Fruit fly (Drosophila melanogaster) whole organism, embryonic: ENCODE results near the gene Mrp5.

Experiments used
- CG10267 ChIP-seq: fragments of 200-800 bp; sonication (Bioruptor generic); optimal IDR thresholded peaks from 2 replicates; lab custom pipeline; 2018; ENCODE audit warnings: missing biosample characterization, mild to moderate bottlenecking, missing genetic modification characterization, moderate library complexity
- CG10431 ChIP-seq: fragments of 200-800 bp; sonication (Bioruptor generic); optimal IDR thresholded peaks from 3 replicates; lab custom pipeline; 2018; ENCODE audit warnings: missing biosample characterization, mild to moderate bottlenecking, missing genetic modification characterization
- CG11696 ChIP-seq: fragments of 200-800 bp; sonication (Bioruptor generic); IDR thresholded peaks from 2 replicates; pipeline ENCODE4 v1.3.6; 2022; ENCODE audit warnings: missing biosample characterization, missing genetic modification characterization
- CG14014 ChIP-seq: fragments of 200-800 bp; sonication (Bioruptor generic); IDR thresholded peaks from 2 replicates; pipeline ENCODE4 v1.3.6; 2022; ENCODE audit warnings: missing biosample characterization, missing genetic modification characterization
- CG15269 ChIP-seq: fragments of 200-800 bp; sonication (Bioruptor generic); optimal IDR thresholded peaks from 2 replicates; lab custom pipeline; 2018; ENCODE audit warnings: missing biosample characterization, mild to moderate bottlenecking, missing genetic modification characterization, moderate library complexity
- CG2129 ChIP-seq: fragments of 200-800 bp; sonication (Bioruptor generic); IDR thresholded peaks from 2 replicates; pipeline ENCODE4 v1.3.6; 2022; ENCODE audit warnings: missing biosample characterization, missing genetic modification characterization; ENCODE audit not compliant: partially characterized antibody
- CG32532 ChIP-seq: fragments of 200-800 bp; sonication (Bioruptor generic); IDR thresholded peaks from 2 replicates; pipeline ENCODE4 v1.3.6; 2022; ENCODE audit warnings: missing biosample characterization, missing genetic modification characterization
- CG33213 ChIP-seq: fragments of 200-800 bp; sonication (Bioruptor generic); optimal IDR thresholded peaks from 3 replicates; lab custom pipeline; 2016; ENCODE audit warnings: missing biosample characterization, missing genetic modification characterization
- CG4424 ChIP-seq: fragments of 200-800 bp; sonication (Bioruptor generic); optimal IDR thresholded peaks from 3 replicates; lab custom pipeline; 2016; ENCODE audit warnings: missing biosample characterization, missing genetic modification characterization
- CG7745 ChIP-seq: fragments of 200-800 bp; sonication (Bioruptor generic); optimal IDR thresholded peaks from 2 replicates; lab custom pipeline; 2018; ENCODE audit warnings: missing biosample characterization, mild to moderate bottlenecking, missing genetic modification characterization, moderate library complexity
- CG7928 ChIP-seq: fragments of 200-800 bp; sonication (Bioruptor generic); optimal IDR thresholded peaks from 2 replicates; lab custom pipeline; 2017; ENCODE audit warnings: missing biosample characterization, mild to moderate bottlenecking, missing genetic modification characterization
- CG9932 ChIP-seq: fragments of 200-800 bp; sonication (Bioruptor generic); IDR thresholded peaks from 2 replicates; pipeline ENCODE4 v1.3.6; 2022; ENCODE audit warnings: missing biosample characterization, missing genetic modification characterization
- CHES-1-like ChIP-seq: fragments of 200-800 bp; sonication (Bioruptor generic); optimal IDR thresholded peaks from 2 replicates; lab custom pipeline; 2016; ENCODE audit warnings: missing biosample characterization, missing genetic modification characterization
- D ChIP-seq, 2 experiments: fragments of 200-800 bp in 1 of 2; fragments of >200 bp in 1 of 2; sonication (Bioruptor generic) in 1 of 2; optimal IDR thresholded peaks; 2 replicates in 1 of 2; 3 replicates in 1 of 2; lab custom pipeline; 2017; ENCODE audit warnings: mild to moderate bottlenecking in 1 of 2, missing biosample characterization in 1 of 2, missing genetic modification characterization in 1 of 2, missing genetic modification reagents in 1 of 2
- D19A ChIP-seq: fragments of 200-800 bp; optimal IDR thresholded peaks from 3 replicates; lab custom pipeline; 2019; ENCODE audit warnings: missing biosample characterization, mild to moderate bottlenecking, missing genetic modification characterization, moderate library complexity
- Dfd ChIP-seq, 2 experiments: fragments of >200 bp; optimal IDR thresholded peaks; 2 replicates each; lab custom pipeline; 2017; ENCODE audit warnings: missing biosample characterization in 2 of 2, missing genetic modification characterization in 2 of 2
- Elba2 ChIP-seq: fragments of 200-800 bp; sonication (Bioruptor generic); optimal IDR thresholded peaks from 3 replicates; lab custom pipeline; 2016; ENCODE audit warnings: missing biosample characterization, missing genetic modification characterization
- Ets65A ChIP-seq: fragments of 200-800 bp; sonication (Bioruptor generic); peaks from one replicate; lab custom pipeline; 2016; ENCODE audit warnings: missing biosample characterization, missing genetic modification characterization
- Fer1 ChIP-seq: fragments of 200-800 bp; sonication (Bioruptor generic); optimal IDR thresholded peaks from 2 replicates; lab custom pipeline; 2017; ENCODE audit warnings: missing biosample characterization, mild to moderate bottlenecking, missing genetic modification characterization
- H2.0 ChIP-seq: fragments of 200-800 bp; sonication (Bioruptor generic); IDR thresholded peaks from 2 replicates; pipeline ENCODE4 v1.3.6; 2022; ENCODE audit warnings: missing biosample characterization, missing genetic modification characterization
- HLH3B ChIP-seq: fragments of 200-800 bp; sonication (Bioruptor generic); IDR thresholded peaks from 2 replicates; pipeline ENCODE4 v1.3.6; 2022; ENCODE audit warnings: missing biosample characterization, missing genetic modification characterization
- Hsf ChIP-seq: fragments of 200-800 bp; sonication (Bioruptor generic); optimal IDR thresholded peaks from 3 replicates; lab custom pipeline; 2016; ENCODE audit warnings: missing biosample characterization, missing genetic modification characterization
- MTF-1 ChIP-seq: fragments of 200-800 bp; sonication (Bioruptor generic); optimal IDR thresholded peaks from 2 replicates; lab custom pipeline; 2018; ENCODE audit warnings: missing biosample characterization, mild to moderate bottlenecking, missing genetic modification characterization, borderline replicate concordance
- Med ChIP-seq: fragments of 200-800 bp; sonication (Bioruptor generic); peaks from one replicate; lab custom pipeline; 2016; ENCODE audit warnings: missing biosample characterization, missing genetic modification characterization, mild to moderate bottlenecking, inconsistent platforms, moderate library complexity
- Myb ChIP-seq: fragments of 200-800 bp; sonication (Bioruptor generic); optimal IDR thresholded peaks from 2 replicates; lab custom pipeline; 2016; ENCODE audit warnings: missing biosample characterization, missing genetic modification characterization
- NFAT ChIP-seq: fragments of 200-800 bp; sonication (Bioruptor generic); IDR thresholded peaks from 2 replicates; pipeline ENCODE4 v1.3.6; 2022; ENCODE audit warnings: missing biosample characterization, missing genetic modification characterization
- Oli ChIP-seq: fragments of 200-800 bp; sonication (Bioruptor generic); optimal IDR thresholded peaks from 2 replicates; lab custom pipeline; 2018; ENCODE audit warnings: missing biosample characterization, mild to moderate bottlenecking, missing genetic modification characterization, moderate library complexity
- Scr ChIP-seq: fragments of 200-800 bp; sonication (Bioruptor generic); IDR thresholded peaks from 2 replicates; pipeline ENCODE4 v1.3.6; 2022; ENCODE audit warnings: missing biosample characterization, missing genetic modification characterization; ENCODE audit not compliant: partially characterized antibody
- ac ChIP-seq: fragments of 200-800 bp; sonication (Bioruptor generic); optimal IDR thresholded peaks from 3 replicates; lab custom pipeline; 2017; ENCODE audit warnings: missing biosample characterization, mild to moderate bottlenecking, missing genetic modification characterization
- ash1 ChIP-seq: fragments of 200-800 bp; sonication (Bioruptor generic); optimal IDR thresholded peaks from 2 replicates; lab custom pipeline; 2018; ENCODE audit warnings: missing biosample characterization, mild to moderate bottlenecking, missing genetic modification characterization
- bbx ChIP-seq: fragments of 200-800 bp; sonication (Bioruptor generic); IDR thresholded peaks from 2 replicates; pipeline ENCODE4 v1.3.6; 2022; ENCODE audit warnings: missing biosample characterization, missing genetic modification characterization; ENCODE audit not compliant: partially characterized antibody
- cato ChIP-seq: fragments of 200-800 bp; sonication (Bioruptor generic); optimal IDR thresholded peaks from 2 replicates; lab custom pipeline; 2016; ENCODE audit warnings: missing biosample characterization, missing genetic modification characterization, borderline replicate concordance
- corto ChIP-seq: fragments of 200-800 bp; sonication (Bioruptor generic); optimal IDR thresholded peaks from 2 replicates; lab custom pipeline; 2016; ENCODE audit warnings: missing biosample characterization, mild to moderate bottlenecking, missing genetic modification characterization, moderate library complexity
- crp ChIP-seq, 2 experiments: fragments of 200-800 bp; sonication (Bioruptor generic); optimal IDR thresholded peaks; 2 replicates in 1 of 2; 3 replicates in 1 of 2; lab custom pipeline; 2017; ENCODE audit warnings: missing biosample characterization in 2 of 2, missing genetic modification characterization in 2 of 2, mild to moderate bottlenecking in 1 of 2, moderate library complexity in 1 of 2
- dan ChIP-seq: fragments of 200-800 bp; sonication (Bioruptor generic); IDR thresholded peaks from 2 replicates; pipeline ENCODE4 v1.3.6; 2022; ENCODE audit warnings: missing biosample characterization, missing genetic modification characterization
- dmrt99B ChIP-seq: fragments of 200-800 bp; sonication (Bioruptor generic); optimal IDR thresholded peaks from 2 replicates; lab custom pipeline; 2018; ENCODE audit warnings: missing biosample characterization, mild to moderate bottlenecking, missing genetic modification characterization, moderate library complexity
- en ChIP-seq: fragments of 200-800 bp; sonication (Bioruptor generic); optimal IDR thresholded peaks from 2 replicates; lab custom pipeline; 2016; ENCODE audit warnings: missing biosample characterization, missing genetic modification characterization
- ftz-f1 ChIP-seq: fragments of 200-800 bp; sonication (Bioruptor generic); optimal IDR thresholded peaks from 2 replicates; lab custom pipeline; 2016; ENCODE audit warnings: missing biosample characterization, missing genetic modification characterization
- gce ChIP-seq: fragments of 200-800 bp; sonication (Bioruptor generic); IDR thresholded peaks from 3 replicates; pipeline ENCODE4 v1.3.6; 2022; ENCODE audit warnings: missing biosample characterization, missing genetic modification characterization
- gcm2 ChIP-seq: fragments of 200-800 bp; sonication (Bioruptor generic); optimal IDR thresholded peaks from 2 replicates; lab custom pipeline; 2016; ENCODE audit warnings: missing biosample characterization, missing genetic modification characterization
- gem ChIP-seq: fragments of 200-800 bp; sonication (Bioruptor generic); optimal IDR thresholded peaks from 2 replicates; lab custom pipeline; 2019; ENCODE audit warnings: missing biosample characterization, mild to moderate bottlenecking, missing genetic modification characterization, moderate library complexity
- maf-S ChIP-seq: fragments of 200-800 bp; sonication (Bioruptor generic); optimal IDR thresholded peaks from 2 replicates; lab custom pipeline; 2016; ENCODE audit warnings: missing biosample characterization, missing genetic modification characterization
- mld ChIP-seq: fragments of 200-800 bp; sonication (Bioruptor generic); IDR thresholded peaks from 3 replicates; pipeline ENCODE4 v1.3.6; 2022; ENCODE audit warnings: missing biosample characterization, missing genetic modification characterization; ENCODE audit not compliant: partially characterized antibody
- org-1 ChIP-seq: fragments of 200-800 bp; sonication (Bioruptor generic); optimal IDR thresholded peaks from 2 replicates; lab custom pipeline; 2017; ENCODE audit warnings: missing biosample characterization, missing genetic modification characterization
- sens ChIP-seq: fragments of 200-800 bp; sonication (Bioruptor generic); peaks from one replicate; lab custom pipeline; 2016; ENCODE audit warnings: missing biosample characterization, missing genetic modification characterization
- sisA ChIP-seq: fragments of 200-800 bp; sonication (Bioruptor generic); IDR thresholded peaks from 2 replicates; pipeline ENCODE4 v1.3.6; 2022; ENCODE audit warnings: missing biosample characterization, missing genetic modification characterization
- sr ChIP-seq: fragments of 200-800 bp; sonication (Bioruptor generic); IDR thresholded peaks from 3 replicates; pipeline ENCODE4 v1.3.6; 2022; ENCODE audit warnings: missing biosample characterization, missing genetic modification characterization
- stc ChIP-seq: fragments of 200-800 bp; sonication (Bioruptor generic); IDR thresholded peaks from 2 replicates; pipeline ENCODE4 v1.3.6; 2022; ENCODE audit warnings: missing biosample characterization, missing genetic modification characterization
- tx ChIP-seq: fragments of 200-800 bp; sonication (Bioruptor generic); optimal IDR thresholded peaks from 2 replicates; lab custom pipeline; 2016; ENCODE audit warnings: missing biosample characterization, missing genetic modification characterization
- usp ChIP-seq: fragments of >200 bp; optimal IDR thresholded peaks from 2 replicates; lab custom pipeline; 2017; ENCODE audit warnings: missing biosample characterization, missing genetic modification characterization

Mrp5 gene

DNA sequence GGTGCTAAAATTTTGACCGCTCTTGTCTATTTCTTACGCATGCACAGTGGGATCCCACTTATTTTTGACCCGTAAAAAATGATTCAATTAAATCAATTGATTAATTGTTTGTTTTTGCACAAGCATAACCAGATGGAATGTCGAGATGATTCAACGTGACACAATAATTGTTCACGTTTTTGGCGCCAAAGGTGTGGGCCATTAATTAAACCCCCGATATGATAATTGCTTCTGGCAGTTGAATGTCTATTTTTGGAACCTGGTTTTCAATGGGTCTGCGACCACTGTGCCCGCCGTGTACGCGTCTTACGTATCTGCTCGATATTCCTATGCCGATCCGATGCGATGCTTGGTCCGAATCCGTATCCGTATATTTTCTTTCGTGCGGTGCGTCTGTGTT, 16.6 kb upstream of the Mrp5 start (continued):
- TF ChIP-seq D19A (tag; lab: Kevin White, UChicago) (peak; percentile 67), tx (peak; percentile 42), MTF-1 (GFP tag; lab: Kevin White, UChicago) (peak; percentile 51), gcm2 (GFP tag; lab: Kevin White, UChicago) (peak; percentile 32), D (optimal IDR thresholded peaks at IDR 0.05; lab: Kevin White, UChicago) (no peak), D (GFP tag; optimal IDR thresholded peaks at IDR 0.05; lab: Kevin White, UChicago) (peak; percentile 59), CG33213 (GFP tag; lab: Kevin White, UChicago) (peak; percentile 58), gem (tag; lab: Kevin White, UChicago) (peak; percentile 77), ash1 (GFP tag; lab: Kevin White, UChicago) (no peak), org-1 (GFP tag; lab: Kevin White, UChicago) (peak; percentile 69), stc (GFP tag; lab: Robert Waterston, UW) (peak; percentile 69), maf-S (GFP tag; lab: Kevin White, UChicago) (peak; percentile 36), Elba2 (GFP tag; lab: Kevin White, UChicago) (no peak), CG14014 (peak; percentile 79), mld (GFP tag; lab: Robert Waterston, UW) (no peak), ac (GFP tag; lab: Kevin White, UChicago) (peak; percentile 7), ftz-f1 (GFP tag; lab: Kevin White, UChicago) (no peak), Fer1 (peak; percentile 80), CG32532 (GFP tag; lab: Robert Waterston, UW) (peak; percentile 76), corto (GFP tag; lab: Kevin White, UChicago) (no peak), Hsf (GFP tag; lab: Kevin White, UChicago) (peak; percentile 61), CG4424 (GFP tag; lab: Kevin White, UChicago) (peak; percentile 71), bbx (peak; percentile 44; the same call in 1 of the 2 replicates), CG15269 (tag; lab: Kevin White, UChicago) (peak; percentile 74), CG10431 (GFP tag; lab: Kevin White, UChicago) (no peak), Myb (GFP tag; lab: Kevin White, UChicago) (peak; percentile 49), usp (no peak), Dfd (GFP tag; optimal IDR thresholded peaks at IDR 0.05; lab: Kevin White, UChicago) (no peak), Ets65A (GFP tag; lab: Kevin White, UChicago) (peak; percentile 98), crp (GFP tag; optimal IDR thresholded peaks at IDR 0.05; lab: Kevin White, UChicago) (no peak), CG7928 (GFP tag; lab: Kevin White, UChicago) (no peak), CG10267 (peak; percentile 56), CG2129 (GFP tag; lab: Robert Waterston, UW) (no peak), gce (peak; percentile 69; the same call in 2 of the 3 replicates), Scr (GFP tag; lab: Robert Waterston, UW) (0 out of 2 replicates have a peak, but pooled peaks have one; percentile 25), NFAT (GFP tag; lab: Robert Waterston, UW) (peak; percentile 55; the same call in 1 of the 2 replicates), CHES-1-like (GFP tag; lab: Kevin White, UChicago) (peak; percentile 40)
- TF ChIP-seq, all 482 proteins: peak for 350

DNA sequence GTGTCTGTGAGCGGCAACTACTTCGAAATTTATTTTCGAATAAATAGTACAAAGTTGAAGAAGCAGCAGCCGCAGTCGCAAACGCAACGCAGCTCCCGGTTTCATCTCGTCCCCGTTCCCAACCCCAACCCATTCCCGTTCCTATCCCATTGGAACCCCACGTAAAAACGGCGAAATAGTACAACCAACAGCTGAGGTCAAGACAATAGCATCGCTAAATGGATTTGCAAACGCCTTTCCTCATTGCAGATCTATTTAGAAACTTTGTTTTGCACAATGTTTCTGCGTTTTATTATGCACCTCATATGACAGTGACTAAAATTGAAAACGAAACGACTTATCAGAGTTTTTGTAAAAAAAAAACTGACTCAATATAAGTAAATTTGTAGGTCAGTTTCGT, 15.9 kb upstream of the Mrp5 start:
- TF ChIP-seq CG32532 (GFP tag; lab: Robert Waterston, UW) (peak; percentile 10; the same call in 1 of the 2 replicates), CG11696 (GFP tag; lab: Robert Waterston, UW) (peak; percentile 84), cato (GFP tag; lab: Kevin White, UChicago) (no peak), HLH3B (peak; percentile 23; the same call in 1 of the 2 replicates), H2.0 (GFP tag; lab: Robert Waterston, UW) (peak; percentile 18; the same call in 1 of the 2 replicates), stc (GFP tag; lab: Robert Waterston, UW) (0 out of 2 replicates have a peak, but pooled peaks have one; percentile 23), NFAT (GFP tag; lab: Robert Waterston, UW) (no peak), Med (GFP tag; lab: Kevin White, UChicago) (peak; percentile 50), sens (GFP tag; lab: Kevin White, UChicago) (peak; percentile 74), en (no peak), sisA (GFP tag; lab: Robert Waterston, UW) (peak; percentile 15; the same call in 1 of the 2 replicates), dan (GFP tag; lab: Robert Waterston, UW) (no peak), sr (GFP tag; lab: Robert Waterston, UW) (0 out of 3 replicates have a peak, but pooled peaks have one; percentile 30), gem (tag; lab: Kevin White, UChicago) (peak; percentile 6), dmrt99B (tag; lab: Kevin White, UChicago) (no peak), Oli (tag; lab: Kevin White, UChicago) (no peak), Ets65A (GFP tag; lab: Kevin White, UChicago) (peak; percentile 13), CG9932 (peak; percentile 24; the same call in 1 of the 2 replicates), CG7745 (tag; lab: Kevin White, UChicago) (no peak)
